Worm (Caenorhabditis elegans) whole organism, early embryonic: Measurements from ENCODE around the gene sra-8.
A peak's percentile ranks its signal among the peaks of the same experiment; 100 is the strongest.

Experiments
- B0310.2 ChIP-seq: sonication (generic microtip); optimal IDR thresholded peaks from 2 replicates; lab custom pipeline; 2016; ENCODE audit warnings: mild to moderate bottlenecking, missing genetic modification characterization, missing compliant biosample characterization
- F13C5.2 ChIP-seq: sonication (generic microtip); optimal IDR thresholded peaks from 2 replicates; lab custom pipeline; 2017; ENCODE audit warnings: mild to moderate bottlenecking, missing genetic modification characterization, inconsistent platforms, missing compliant biosample characterization
- aly-1 ChIP-seq: sonication (generic microtip); optimal IDR thresholded peaks from 2 replicates; lab custom pipeline; 2016; ENCODE audit warnings: missing genetic modification characterization, missing compliant biosample characterization
- ama-1 ChIP-seq: fragments of 150-350 bp; optimal IDR thresholded peaks from 2 replicates; lab custom pipeline; 2014
- ceh-13 ChIP-seq: fragments of 200-800 bp; sonication (Bioruptor generic); optimal IDR thresholded peaks from 2 replicates; lab custom pipeline; 2018; ENCODE audit warnings: mild to moderate bottlenecking, missing genetic modification characterization, missing compliant biosample characterization
- ceh-36 ChIP-seq: sonication (generic microtip); optimal IDR thresholded peaks from 2 replicates; lab custom pipeline; 2016; ENCODE audit warnings: missing genetic modification characterization, inconsistent platforms, missing compliant biosample characterization
- ets-7 ChIP-seq: sonication (generic microtip); optimal IDR thresholded peaks from 2 replicates; lab custom pipeline; 2016; ENCODE audit warnings: missing genotype, missing genetic modification characterization, missing compliant biosample characterization
- flt-1 ChIP-seq: fragments of 200-800 bp; sonication (Bioruptor generic); IDR thresholded peaks from 2 replicates; pipeline ENCODE4 v1.3.6; 2022; ENCODE audit warnings: missing genetic modification characterization, missing compliant biosample characterization
- hmbx-1 ChIP-seq: sonication (generic microtip); optimal IDR thresholded peaks from 2 replicates; lab custom pipeline; 2016; ENCODE audit warnings: mild to moderate bottlenecking, missing genetic modification characterization, missing compliant biosample characterization
- hmg-4 ChIP-seq: fragments of 200-800 bp; sonication (Bioruptor generic); optimal IDR thresholded peaks from 2 replicates; lab custom pipeline; 2018; ENCODE audit warnings: mild to moderate bottlenecking, missing genetic modification characterization, missing compliant biosample characterization
- hnd-1 ChIP-seq: sonication (generic microtip); optimal IDR thresholded peaks from 2 replicates; lab custom pipeline; 2016; ENCODE audit warnings: missing genetic modification characterization, missing compliant biosample characterization
- pes-1 ChIP-seq: fragments of 200-800 bp; sonication (Bioruptor generic); IDR thresholded peaks from 2 replicates; pipeline ENCODE4 v1.3.6; 2022; ENCODE audit warnings: missing genetic modification reagents, missing genetic modification characterization, missing compliant biosample characterization
- scrt-1 ChIP-seq: fragments of 200-800 bp; sonication (Bioruptor generic); IDR thresholded peaks from 2 replicates; pipeline ENCODE4 v1.3.6; 2022; ENCODE audit warnings: missing genetic modification characterization, missing compliant biosample characterization
- sea-1 ChIP-seq: fragments of 200-800 bp; sonication (Bioruptor generic); conservative IDR thresholded peaks from 2 replicates; pipeline ENCODE4 v1.3.6; 2022; ENCODE audit warnings: missing genetic modification characterization, missing compliant biosample characterization
- tbx-11 ChIP-seq: fragments of 200-800 bp; sonication (Bioruptor generic); IDR thresholded peaks from 2 replicates; pipeline ENCODE4 v1.3.6; 2022; ENCODE audit warnings: missing genetic modification characterization, missing compliant biosample characterization
- tbx-37 ChIP-seq: fragments of 200-800 bp; sonication (Bioruptor generic); conservative IDR thresholded peaks from 2 replicates; pipeline ENCODE4 v1.3.6; 2022; ENCODE audit warnings: missing genetic modification reagents, missing genetic modification characterization, missing compliant biosample characterization
- tra-4 ChIP-seq: sonication (generic microtip); optimal IDR thresholded peaks from 2 replicates; lab custom pipeline; 2017; ENCODE audit warnings: missing genetic modification characterization, missing compliant biosample characterization

The sra-8 gene

ce11 chrII:9537429-9537828 is at the start of gene sra-8:
Gene sra-8 (plus strand): TSS chrII:9537729.
- no peak for TF ChIP-seq ama-1 (lab: Kevin White, UChicago)
- no peak for TF ChIP-seq aly-1
- TF ChIP-seq ceh-36 (tag; lab: Kevin White, UChicago) = no peak
- TF ChIP-seq tbx-37 = no peak
- TF ChIP-seq tra-4 (tag; lab: Kevin White, UChicago) = no peak
- no peak for TF ChIP-seq scrt-1
- no peak for TF ChIP-seq pes-1
- no peak for TF ChIP-seq flt-1 (GFP tag; lab: Robert Waterston, UW)
- TF ChIP-seq F13C5.2 (tag; lab: Kevin White, UChicago) = no peak
- TF ChIP-seq ets-7 (tag; lab: Kevin White, UChicago) = no peak
- TF ChIP-seq sea-1 = no peak
- TF ChIP-seq hmg-4 (GFP tag; lab: Kevin White, UChicago) = no peak
- TF ChIP-seq hmbx-1 (tag; lab: Kevin White, UChicago) = no peak
- TF ChIP-seq ceh-13 (GFP tag; lab: Kevin White, UChicago) = no peak
- TF ChIP-seq hnd-1 = no peak
- no peak for TF ChIP-seq tbx-11 (GFP tag; lab: Robert Waterston, UW)
- no peak for TF ChIP-seq B0310.2 (tag; lab: Kevin White, UChicago)

- no peak for TF ChIP-seq ceh-13 (GFP tag; lab: Kevin White, UChicago)
- TF ChIP-seq tbx-11 (GFP tag; lab: Robert Waterston, UW) = no peak
- TF ChIP-seq hnd-1 = no peak
- no peak for TF ChIP-seq tbx-37
- TF ChIP-seq sea-1 = no peak
These were observed 47.6 kb upstream of the sra-8 start for ce11 chrII:9489922-9490321.

ce11 chrII:9490589-9490988 is 46.9 kb upstream of the sra-8 start:
- no peak for TF ChIP-seq tbx-11 (GFP tag; lab: Robert Waterston, UW)
- TF ChIP-seq tbx-37 = no peak
- no peak for TF ChIP-seq tra-4 (tag; lab: Kevin White, UChicago)
- TF ChIP-seq pes-1 = no peak
- TF ChIP-seq flt-1 (GFP tag; lab: Robert Waterston, UW) = no peak
- TF ChIP-seq B0310.2 (tag; lab: Kevin White, UChicago) = no peak
- TF ChIP-seq ceh-36 (tag; lab: Kevin White, UChicago) = no peak
- TF ChIP-seq F13C5.2 (tag; lab: Kevin White, UChicago) = no peak
- TF ChIP-seq ama-1 (lab: Kevin White, UChicago) = no peak
- no peak for TF ChIP-seq hmbx-1 (tag; lab: Kevin White, UChicago)
- no peak for TF ChIP-seq hmg-4 (GFP tag; lab: Kevin White, UChicago)
- no peak for TF ChIP-seq ets-7 (tag; lab: Kevin White, UChicago)
- no peak for TF ChIP-seq sea-1
- TF ChIP-seq scrt-1 = no peak
- TF ChIP-seq hnd-1 = no peak
- no peak for TF ChIP-seq ceh-13 (GFP tag; lab: Kevin White, UChicago)

DNA sequence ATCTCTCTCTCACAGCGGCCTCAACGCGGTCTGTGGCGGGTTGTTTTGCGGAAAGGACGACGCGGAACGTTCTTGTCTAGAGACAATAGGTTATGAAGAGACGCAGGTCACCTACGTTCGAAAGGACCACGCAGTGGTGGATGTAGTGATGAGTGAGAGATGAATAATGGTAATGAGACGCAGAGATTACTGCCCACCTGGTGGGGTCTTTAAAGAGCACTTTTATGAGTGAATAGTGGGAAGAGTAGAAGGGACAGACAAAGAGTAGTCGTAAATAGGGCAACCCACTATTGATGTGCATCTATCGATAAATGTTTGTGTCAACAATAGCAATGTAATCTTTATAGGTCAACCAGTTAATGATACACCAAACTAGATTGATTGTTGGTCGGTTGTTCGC is 46.5 kb upstream of the sra-8 start:
- TF ChIP-seq hnd-1 = no peak
- TF ChIP-seq hmg-4 (GFP tag; lab: Kevin White, UChicago) = peak; percentile 64

DNA sequence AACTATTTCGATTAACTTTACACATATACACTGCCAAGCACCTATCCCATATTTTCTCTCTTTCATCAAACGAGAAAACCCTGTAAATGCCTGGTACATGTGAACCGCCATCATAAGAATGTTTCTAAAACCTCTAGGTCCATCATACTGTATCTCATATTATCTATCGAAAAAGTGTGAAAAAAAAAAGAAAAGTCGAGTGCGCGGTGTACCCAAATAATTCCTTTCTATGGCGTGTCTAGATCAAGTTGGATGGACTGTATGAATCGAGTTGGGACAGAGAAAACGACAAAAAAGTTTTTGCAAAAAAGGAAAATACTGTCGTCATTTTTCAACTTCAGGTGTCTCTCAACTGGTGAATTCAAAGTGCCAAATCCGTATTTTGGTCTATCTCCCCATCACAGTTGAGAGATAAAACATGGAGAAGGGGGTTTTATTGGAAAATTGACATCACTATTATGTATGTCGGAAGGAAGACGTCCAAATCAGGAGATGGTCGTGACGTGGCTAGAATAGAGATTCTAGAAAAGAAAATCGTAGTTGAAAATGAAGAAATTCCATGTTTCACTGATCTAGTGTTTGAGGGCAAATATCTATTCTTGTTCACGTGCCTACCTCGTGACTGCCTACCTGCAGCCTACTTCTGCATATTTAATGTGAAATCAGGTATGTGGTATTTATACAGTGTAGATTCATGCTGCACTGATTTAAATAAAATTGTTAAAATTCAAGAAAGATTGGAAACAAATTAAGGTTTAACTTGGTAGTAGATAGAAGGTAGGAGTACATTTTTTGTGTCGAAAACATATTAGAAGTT is 44.1 kb upstream of the sra-8 start:
- TF ChIP-seq scrt-1 (no peak), tbx-11 (GFP tag; lab: Robert Waterston, UW) (no peak), ceh-13 (GFP tag; lab: Kevin White, UChicago) (no peak)

DNA sequence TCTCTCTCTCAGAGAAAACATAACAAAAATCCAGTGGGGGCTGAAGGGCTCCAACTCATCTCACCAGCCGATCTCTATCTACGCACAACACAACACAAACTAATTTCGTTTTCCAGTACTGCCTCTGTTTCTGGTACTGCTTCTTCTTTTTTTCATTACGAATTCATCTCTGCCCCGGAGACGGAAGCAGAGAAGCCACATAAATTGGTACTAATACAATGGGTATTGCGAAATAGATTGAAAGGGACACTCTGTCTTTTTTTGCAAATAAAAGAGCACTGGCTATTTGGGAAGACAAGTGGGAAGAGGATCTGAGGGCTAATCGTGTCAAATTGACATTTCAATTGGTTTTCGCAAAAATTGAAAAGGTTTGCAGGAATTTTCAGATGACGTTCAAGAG is 40.2 kb upstream of the sra-8 start:
- TF ChIP-seq ceh-36 (tag; lab: Kevin White, UChicago) = no peak
- TF ChIP-seq ama-1 (lab: Kevin White, UChicago) = no peak
- no peak for TF ChIP-seq sea-1
- no peak for TF ChIP-seq pes-1
- no peak for TF ChIP-seq F13C5.2 (tag; lab: Kevin White, UChicago)
- no peak for TF ChIP-seq hmbx-1 (tag; lab: Kevin White, UChicago)
- no peak for TF ChIP-seq ceh-13 (GFP tag; lab: Kevin White, UChicago)
- TF ChIP-seq aly-1 = no peak
- TF ChIP-seq hnd-1 = no peak
- no peak for TF ChIP-seq scrt-1
- TF ChIP-seq tra-4 (tag; lab: Kevin White, UChicago) = no peak
- no peak for TF ChIP-seq ets-7 (tag; lab: Kevin White, UChicago)
- no peak for TF ChIP-seq flt-1 (GFP tag; lab: Robert Waterston, UW)
- TF ChIP-seq tbx-11 (GFP tag; lab: Robert Waterston, UW) = no peak
- no peak for TF ChIP-seq B0310.2 (tag; lab: Kevin White, UChicago)
- TF ChIP-seq tbx-37 = no peak
- TF ChIP-seq hmg-4 (GFP tag; lab: Kevin White, UChicago) = no peak

DNA sequence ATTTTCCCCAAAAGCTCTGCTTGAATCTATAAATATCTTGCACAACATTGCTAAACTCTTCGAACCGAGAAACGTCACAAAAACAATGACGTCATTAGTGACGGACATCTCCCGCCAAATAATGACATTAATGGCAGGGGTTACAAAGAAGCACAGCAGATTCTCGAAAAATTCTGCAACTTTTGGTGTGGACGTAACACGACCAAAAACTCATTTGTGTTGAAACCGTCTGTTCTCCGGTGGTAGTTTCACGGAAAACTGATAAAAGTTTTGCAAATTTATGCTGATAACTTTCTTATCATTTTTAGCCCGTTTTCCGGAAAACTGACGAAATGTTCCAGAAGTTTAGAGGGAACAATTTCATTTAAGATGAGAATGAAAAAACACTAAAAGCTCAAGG is 38.9 kb upstream of the sra-8 start:
- no peak for TF ChIP-seq hmg-4 (GFP tag; lab: Kevin White, UChicago)
- no peak for TF ChIP-seq F13C5.2 (tag; lab: Kevin White, UChicago)
- TF ChIP-seq ceh-36 (tag; lab: Kevin White, UChicago) = no peak
- TF ChIP-seq B0310.2 (tag; lab: Kevin White, UChicago) = no peak
- TF ChIP-seq hnd-1 = no peak
- no peak for TF ChIP-seq ceh-13 (GFP tag; lab: Kevin White, UChicago)

DNA sequence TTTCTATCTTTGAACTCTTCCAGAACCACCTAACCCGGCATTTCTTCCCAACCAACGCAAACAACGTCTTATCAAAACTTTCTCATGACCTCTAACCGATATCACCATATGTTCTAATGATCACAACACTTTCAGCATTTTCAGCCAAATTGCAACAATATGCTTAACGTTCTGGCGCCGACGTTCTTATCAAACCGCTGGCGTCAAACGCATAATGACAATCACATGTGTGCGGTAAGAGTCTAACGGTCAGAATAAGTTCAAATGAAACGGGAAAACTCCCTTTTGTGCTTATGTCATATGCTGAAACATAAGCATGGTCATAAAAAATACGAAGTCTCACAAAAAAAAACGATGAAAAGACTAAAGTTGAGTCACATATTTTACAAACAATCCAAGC is 36.6 kb upstream of the sra-8 start:
- no peak for TF ChIP-seq flt-1 (GFP tag; lab: Robert Waterston, UW)
- no peak for TF ChIP-seq ets-7 (tag; lab: Kevin White, UChicago)
- no peak for TF ChIP-seq B0310.2 (tag; lab: Kevin White, UChicago)
- TF ChIP-seq hnd-1 = no peak
- TF ChIP-seq tbx-37 = no peak
